Worm (Caenorhabditis elegans) whole organism, mixed stage, embryonic: ENCODE results near the gene srxa-19.

Source experiments
- M03D4.4 ChIP-seq: sonication (generic microtip); optimal IDR thresholded peaks from 2 replicates; lab custom pipeline; 2017; ENCODE audit warnings: mild to moderate bottlenecking, missing genetic modification characterization, missing compliant biosample characterization
- blmp-1 ChIP-seq: fragments of 150-350 bp; optimal IDR thresholded peaks from 2 replicates; lab custom pipeline; 2014; ENCODE audit warnings: missing biosample characterization, missing genetic modification characterization
- elt-1 ChIP-seq: sonication (generic microtip); optimal IDR thresholded peaks from 2 replicates; lab custom pipeline; 2017; ENCODE audit warnings: missing genetic modification characterization, mild to moderate bottlenecking, missing compliant biosample characterization, antibody characterized with exemption, moderate library complexity, borderline replicate concordance; ENCODE audit not compliant: insufficient read depth
- elt-3 ChIP-seq: fragments of 150-350 bp; optimal IDR thresholded peaks from 2 replicates; lab custom pipeline; 2014; ENCODE audit warnings: missing biosample characterization, missing genetic modification characterization
- hlh-1 ChIP-seq: fragments of 150-350 bp; optimal IDR thresholded peaks from 2 replicates; lab custom pipeline; 2014; ENCODE audit warnings: missing biosample characterization, missing genetic modification reagents, missing genetic modification characterization
- lin-13 ChIP-seq: fragments of 150-350 bp; optimal IDR thresholded peaks from 2 replicates; lab custom pipeline; 2014; ENCODE audit warnings: missing biosample characterization, missing genetic modification characterization
- lsy-2 ChIP-seq: fragments of 150-350 bp; optimal IDR thresholded peaks from 2 replicates; lab custom pipeline; 2014; ENCODE audit warnings: missing biosample characterization, missing genetic modification characterization
- mep-1 ChIP-seq: fragments of 150-350 bp; optimal IDR thresholded peaks from 2 replicates; lab custom pipeline; 2017; ENCODE audit warnings: missing biosample characterization, missing genetic modification reagents, missing genetic modification characterization, inconsistent platforms
- nhr-237 ChIP-seq: fragments of 150-350 bp; optimal IDR thresholded peaks from 2 replicates; lab custom pipeline; 2014; ENCODE audit warnings: missing biosample characterization, missing genetic modification characterization
- nhr-76 ChIP-seq: sonication (generic microtip); optimal IDR thresholded peaks from 2 replicates; lab custom pipeline; 2017; ENCODE audit warnings: missing biosample characterization, missing genetic modification characterization
- sptf-1 ChIP-seq: sonication (generic microtip); optimal IDR thresholded peaks from 2 replicates; lab custom pipeline; 2017; ENCODE audit warnings: mild to moderate bottlenecking, missing genetic modification characterization, moderate library complexity, missing compliant biosample characterization
- unc-39 ChIP-seq: fragments of 150-350 bp; optimal IDR thresholded peaks from 2 replicates; lab custom pipeline; 2014; ENCODE audit warnings: missing biosample characterization, missing genetic modification characterization
- unc-62 ChIP-seq: fragments of 150-350 bp; optimal IDR thresholded peaks from 2 replicates; lab custom pipeline; 2014; ENCODE audit warnings: missing biosample characterization, missing genetic modification reagents, missing genetic modification characterization
- zip-8 ChIP-seq: fragments of 150-350 bp; optimal IDR thresholded peaks from 2 replicates; lab custom pipeline; 2014; ENCODE audit warnings: missing biosample characterization, missing genetic modification characterization

- TF ChIP-seq lin-13 (no peak), mep-1 (tag; lab: Kevin White, UChicago) (no peak), nhr-76 (tag; lab: Kevin White, UChicago) (no peak), nhr-237 (tag; lab: Kevin White, UChicago) (no peak), hlh-1 (tag; lab: Kevin White, UChicago) (no peak), sptf-1 (no peak), elt-3 (tag; lab: Kevin White, UChicago) (no peak), blmp-1 (tag; lab: Kevin White, UChicago) (no peak), unc-62 (GFP tag; lab: Kevin White, UChicago) (no peak), elt-1 (tag; lab: Kevin White, UChicago) (no peak), unc-39 (no peak), zip-8 (tag; lab: Kevin White, UChicago) (no peak), lsy-2 (tag; lab: Kevin White, UChicago) (no peak), M03D4.4 (tag; lab: Kevin White, UChicago) (no peak)
These were observed 48.8 kb downstream of the srxa-19 start, which contains the start of gene F57A8.6 for ce11 chrV:10073793-10074192.
